Worm (Caenorhabditis elegans) whole organism, L3 larva: ENCODE results near the gene T14B4.5.

Source experiments
- eor-1 ChIP-seq, 2 experiments: fragments of 150-350 bp; optimal IDR thresholded peaks; 2 replicates each; lab custom pipeline; 2014 to 2018; ENCODE audit warnings: missing biosample characterization in 2 of 2, missing genetic modification characterization in 2 of 2
- nhr-43 ChIP-seq: sonication (generic microtip); optimal IDR thresholded peaks from 2 replicates; lab custom pipeline; 2016; ENCODE audit warnings: mild to moderate bottlenecking, missing genetic modification characterization, missing compliant biosample characterization; ENCODE audit not compliant: poor library complexity, severe bottlenecking
- ztf-11 ChIP-seq: fragments of 150-350 bp; optimal IDR thresholded peaks from 2 replicates; lab custom pipeline; 2014; ENCODE audit warnings: missing biosample characterization, missing genetic modification characterization

DNA sequence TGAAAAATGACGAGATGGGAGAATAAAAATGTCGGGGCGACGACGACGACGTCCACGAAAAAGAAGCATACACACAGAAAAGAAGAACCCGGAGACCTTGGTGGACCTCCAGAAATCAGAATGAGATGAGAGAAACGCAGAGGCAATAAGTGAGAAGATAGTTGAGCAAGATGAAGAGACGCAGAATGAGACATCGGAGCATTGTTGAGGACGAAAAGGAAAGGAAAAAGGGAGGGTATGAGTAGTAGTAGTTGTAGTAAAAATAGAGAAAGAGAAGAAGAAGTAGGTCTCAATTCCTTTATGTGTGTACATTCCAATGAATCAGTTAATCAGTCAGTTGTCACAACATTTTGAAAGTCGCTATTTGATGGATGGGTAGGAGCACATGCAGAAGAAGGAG is 12.7 kb downstream of the T14B4.5 start, which contains the start of gene T14B4.8:
- TF ChIP-seq ztf-11 (tag; lab: Kevin White, UChicago) = no peak
- no peak for TF ChIP-seq eor-1 (tag; optimal IDR thresholded peaks at IDR 0.05; lab: Kevin White, UChicago)
- TF ChIP-seq nhr-43 (tag; lab: Kevin White, UChicago) = no peak
